Worm (Caenorhabditis elegans) whole organism, L4 larva: ENCODE data around the gene fbxb-55.
A peak's percentile ranks its signal among the peaks of the same experiment; 100 is the strongest.

Source experiments
- F26F4.8 ChIP-seq: fragments of 200-800 bp; sonication (Bioruptor generic); conservative IDR thresholded peaks from 2 replicates; pipeline ENCODE4 v1.3.6; 2022; ENCODE audit warnings: missing genetic modification characterization, missing compliant biosample characterization
- F49E8.2 ChIP-seq: sonication (generic microtip); optimal IDR thresholded peaks from 2 replicates; lab custom pipeline; 2016; ENCODE audit warnings: missing compliant biosample characterization, mild to moderate bottlenecking, missing genetic modification characterization, borderline replicate concordance
- T20F7.1 ChIP-seq: fragments of 200-800 bp; sonication (Bioruptor generic); optimal IDR thresholded peaks from 2 replicates; lab custom pipeline; 2018; ENCODE audit warnings: mild to moderate bottlenecking, missing genetic modification characterization, missing compliant biosample characterization
- Y5F2A.4 ChIP-seq: fragments of 200-800 bp; sonication (Bioruptor generic); optimal IDR thresholded peaks from 2 replicates; lab custom pipeline; 2018; ENCODE audit warnings: mild to moderate bottlenecking, missing genetic modification characterization, missing compliant biosample characterization
- Y75B8A.6 ChIP-seq: fragments of 200-800 bp; sonication (Bioruptor generic); IDR thresholded peaks from 2 replicates; pipeline ENCODE4 v1.3.6; 2022; ENCODE audit warnings: missing genetic modification reagents, missing genetic modification characterization, missing compliant biosample characterization
- ZK337.2 ChIP-seq: fragments of 200-800 bp; sonication (Bioruptor generic); IDR thresholded peaks from 2 replicates; pipeline ENCODE4 v1.3.6; 2022; ENCODE audit warnings: missing genetic modification reagents, missing genetic modification characterization, missing compliant biosample characterization
- ZK546.5 ChIP-seq, 2 experiments: sonication (generic microtip); optimal IDR thresholded peaks; 2 replicates each; lab custom pipeline; 2017; ENCODE audit warnings: missing biosample characterization in 2 of 2, missing genetic modification characterization in 2 of 2
- aly-2 ChIP-seq: sonication (generic microtip); optimal IDR thresholded peaks from 2 replicates; lab custom pipeline; 2018; ENCODE audit warnings: missing biosample characterization, missing genetic modification characterization
- ama-1 ChIP-seq: fragments of 150-350 bp; optimal IDR thresholded peaks from 2 replicates; lab custom pipeline; 2014; ENCODE audit warnings: inconsistent platforms, mixed read lengths
- ceh-20 ChIP-seq: fragments of 200-800 bp; sonication (Bioruptor generic); IDR thresholded peaks from 2 replicates; pipeline ENCODE4 v1.3.6; 2022; ENCODE audit warnings: missing genetic modification reagents, missing genetic modification characterization, missing compliant biosample characterization
- ceh-28 ChIP-seq: fragments of 150-350 bp; optimal IDR thresholded peaks from 2 replicates; lab custom pipeline; 2014; ENCODE audit warnings: missing biosample characterization, missing genetic modification reagents, missing genetic modification characterization
- ceh-82 ChIP-seq: sonication (generic microtip); optimal IDR thresholded peaks from 2 replicates; lab custom pipeline; 2017; ENCODE audit warnings: missing biosample characterization, missing genetic modification characterization
- ces-1 ChIP-seq: fragments of 150-350 bp; sonication (generic microtip); optimal IDR thresholded peaks from 4 replicates; lab custom pipeline; 2014; ENCODE audit warnings: missing biosample characterization, missing genetic modification reagents, missing genetic modification characterization
- cey-2 ChIP-seq: sonication (generic microtip); optimal IDR thresholded peaks from 3 replicates; lab custom pipeline; 2017; ENCODE audit warnings: missing genetic modification characterization, mild to moderate bottlenecking, missing compliant biosample characterization, antibody characterized with exemption, borderline replicate concordance; ENCODE audit not compliant: insufficient read depth
- daf-12 ChIP-seq: fragments of 150-350 bp; optimal IDR thresholded peaks from 2 replicates; lab custom pipeline; 2014; ENCODE audit warnings: missing biosample characterization, missing genetic modification reagents, missing genetic modification characterization
- daf-8 ChIP-seq: fragments of 200-800 bp; sonication (Bioruptor generic); IDR thresholded peaks from 2 replicates; pipeline ENCODE4 v1.3.6; 2022; ENCODE audit warnings: missing genetic modification characterization, missing compliant biosample characterization
- dmd-9 ChIP-seq: fragments of 200-800 bp; sonication (Bioruptor generic); IDR thresholded peaks from 2 replicates; pipeline ENCODE4 v1.3.6; 2022; ENCODE audit warnings: missing genetic modification reagents, missing genetic modification characterization, missing compliant biosample characterization
- egl-27 ChIP-seq: sonication (generic microtip); optimal IDR thresholded peaks from 3 replicates; lab custom pipeline; 2017; ENCODE audit warnings: missing biosample characterization, missing genetic modification reagents, missing genetic modification characterization
- egl-43 ChIP-seq: fragments of 200-800 bp; sonication (Bioruptor generic); IDR thresholded peaks from 2 replicates; pipeline ENCODE4 v1.3.6; 2022; ENCODE audit warnings: missing genetic modification reagents, missing genetic modification characterization, missing compliant biosample characterization
- fos-1 ChIP-seq: fragments of 150-350 bp; optimal IDR thresholded peaks from 2 replicates; lab custom pipeline; 2014; ENCODE audit warnings: missing biosample characterization, missing genetic modification characterization
- hif-1 ChIP-seq, 2 experiments: sonication (generic microtip); optimal IDR thresholded peaks; 2 replicates each; lab custom pipeline; 2016 to 2017; ENCODE audit warnings: missing compliant biosample characterization in 2 of 2, missing genetic modification characterization in 2 of 2, missing genetic modification reagents in 2 of 2, missing genotype in 2 of 2, mild to moderate bottlenecking in 1 of 2
- lin-29 ChIP-seq: fragments of 200-800 bp; sonication (Bioruptor generic); IDR thresholded peaks from 2 replicates; pipeline ENCODE4 v1.3.6; 2022; ENCODE audit warnings: missing genetic modification reagents, missing genetic modification characterization, missing compliant biosample characterization
- lin-38 ChIP-seq: fragments of 200-800 bp; sonication (Bioruptor generic); IDR thresholded peaks from 2 replicates; pipeline ENCODE4 v1.3.6; 2022; ENCODE audit warnings: missing genetic modification reagents, missing genetic modification characterization, missing compliant biosample characterization
- madf-5 ChIP-seq, 2 experiments: fragments of 200-800 bp; sonication (Bioruptor generic); IDR thresholded peaks; 2 replicates each; pipeline ENCODE4 v1.3.6; 2022; ENCODE audit warnings: missing compliant biosample characterization in 2 of 2, missing genetic modification characterization in 2 of 2
- mep-1 ChIP-seq: fragments of 150-350 bp; sonication (generic microtip); optimal IDR thresholded peaks from 3 replicates; lab custom pipeline; 2014; ENCODE audit warnings: missing biosample characterization, missing genetic modification characterization
- mxl-2 ChIP-seq: fragments of 200-800 bp; sonication (Bioruptor generic); conservative IDR thresholded peaks from 2 replicates; pipeline ENCODE4 v1.3.6; 2022; ENCODE audit warnings: missing genetic modification reagents, missing genetic modification characterization, missing compliant biosample characterization
- nhr-111 ChIP-seq: fragments of 200-800 bp; sonication (Bioruptor generic); optimal IDR thresholded peaks from 2 replicates; lab custom pipeline; 2018; ENCODE audit warnings: mild to moderate bottlenecking, missing genetic modification characterization, missing compliant biosample characterization
- nhr-237 ChIP-seq: sonication (generic microtip); optimal IDR thresholded peaks from 2 replicates; lab custom pipeline; 2017; ENCODE audit warnings: missing biosample characterization, missing genetic modification characterization
- nhr-25 ChIP-seq: sonication (generic microtip); optimal IDR thresholded peaks from 2 replicates; lab custom pipeline; 2017; ENCODE audit warnings: missing genetic modification characterization, mild to moderate bottlenecking, missing compliant biosample characterization, antibody characterized with exemption, moderate library complexity, borderline replicate concordance; ENCODE audit not compliant: insufficient read depth
- nhr-28 ChIP-seq: fragments of 150-350 bp; optimal IDR thresholded peaks from 2 replicates; lab custom pipeline; 2014; ENCODE audit warnings: missing biosample characterization, missing genetic modification characterization
- nhr-41 ChIP-seq: fragments of 200-800 bp; sonication (Bioruptor generic); IDR thresholded peaks from 2 replicates; pipeline ENCODE4 v1.3.6; 2022; ENCODE audit warnings: missing genetic modification reagents, missing genetic modification characterization, missing compliant biosample characterization
- nhr-42 ChIP-seq: fragments of 200-800 bp; sonication (Bioruptor generic); IDR thresholded peaks from 2 replicates; pipeline ENCODE4 v1.3.6; 2022; ENCODE audit warnings: missing genetic modification characterization, missing compliant biosample characterization
- nhr-76 ChIP-seq: fragments of 150-350 bp; optimal IDR thresholded peaks from 2 replicates; lab custom pipeline; 2014; ENCODE audit warnings: missing biosample characterization, missing genetic modification characterization
- pha-4 ChIP-seq, 2 experiments: fragments of 150-350 bp in 1 of 2; fragments of 200-800 bp in 1 of 2; sonication (Bioruptor generic) in 1 of 2; IDR thresholded peaks in 1 of 2; optimal IDR thresholded peaks in 1 of 2; 2 replicates each; pipeline versions ENCODE4 v1.3.6 to Lab custom; 2014 to 2022; ENCODE audit warnings: missing genetic modification characterization in 2 of 2, missing genetic modification reagents in 2 of 2, missing biosample characterization in 1 of 2, missing compliant biosample characterization in 1 of 2
- php-3 ChIP-seq: fragments of 200-800 bp; sonication (Bioruptor generic); IDR thresholded peaks from 2 replicates; pipeline ENCODE4 v1.3.6; 2022; ENCODE audit warnings: missing genetic modification reagents, missing genetic modification characterization, missing compliant biosample characterization
- rbr-2 ChIP-seq: sonication (generic microtip); optimal IDR thresholded peaks from 2 replicates; lab custom pipeline; 2016; ENCODE audit warnings: missing genotype, missing genetic modification characterization, missing compliant biosample characterization
- saeg-2 ChIP-seq: fragments of 200-800 bp; sonication (Bioruptor generic); IDR thresholded peaks from 2 replicates; pipeline ENCODE4 v1.3.6; 2022; ENCODE audit warnings: missing genetic modification reagents, missing genetic modification characterization, missing compliant biosample characterization
- set-16 ChIP-seq: fragments of 200-800 bp; sonication (Bioruptor generic); IDR thresholded peaks from 2 replicates; pipeline ENCODE4 v1.3.6; 2022; ENCODE audit warnings: missing genetic modification reagents, missing genetic modification characterization, missing compliant biosample characterization
- snpc-4 ChIP-seq: fragments of 150-350 bp; optimal IDR thresholded peaks from 2 replicates; lab custom pipeline; 2014; ENCODE audit warnings: missing biosample characterization, missing genetic modification characterization
- spr-1 ChIP-seq: sonication (generic microtip); optimal IDR thresholded peaks from 2 replicates; lab custom pipeline; 2016; ENCODE audit warnings: mild to moderate bottlenecking, missing genetic modification characterization, missing compliant biosample characterization
- tag-97 ChIP-seq: fragments of 200-800 bp; sonication (Bioruptor generic); IDR thresholded peaks from 2 replicates; pipeline ENCODE4 v1.3.6; 2022; ENCODE audit warnings: missing genetic modification characterization, missing compliant biosample characterization
- tra-1 ChIP-seq: fragments of 200-800 bp; sonication (Bioruptor generic); IDR thresholded peaks from 2 replicates; pipeline ENCODE4 v1.3.6; 2022; ENCODE audit warnings: missing genetic modification reagents, missing genetic modification characterization, missing compliant biosample characterization
- unc-130 ChIP-seq: sonication (generic microtip); optimal IDR thresholded peaks from 2 replicates; lab custom pipeline; 2016; ENCODE audit warnings: missing genetic modification reagents, missing genetic modification characterization, missing compliant biosample characterization
- unc-39 ChIP-seq: sonication (generic microtip); optimal IDR thresholded peaks from 2 replicates; lab custom pipeline; 2017; ENCODE audit warnings: missing biosample characterization, missing genetic modification characterization
- unc-62 ChIP-seq, 3 experiments: fragments of 150-350 bp in 1 of 3; sonication (generic microtip); optimal IDR thresholded peaks in 2 of 3; peaks in 1 of 3; 1 replicate in 1 of 3; 2 replicates in 2 of 3; lab custom pipeline; 2014 to 2017; ENCODE audit warnings: missing biosample characterization in 3 of 3, missing genetic modification characterization in 3 of 3, missing genetic modification reagents in 3 of 3, missing genotype in 1 of 3
- zfp-2 ChIP-seq: sonication (generic microtip); optimal IDR thresholded peaks from 2 replicates; lab custom pipeline; 2016; ENCODE audit warnings: mild to moderate bottlenecking, missing genetic modification characterization, missing compliant biosample characterization
- zfp-3 ChIP-seq: fragments of 200-800 bp; sonication (Bioruptor generic); conservative IDR thresholded peaks from 2 replicates; pipeline ENCODE4 v1.3.6; 2022; ENCODE audit warnings: missing genetic modification reagents, missing genetic modification characterization, missing compliant biosample characterization
- zip-11 ChIP-seq: fragments of 200-800 bp; sonication (Bioruptor generic); IDR thresholded peaks from 2 replicates; pipeline ENCODE4 v1.3.6; 2022; ENCODE audit warnings: missing genetic modification characterization, missing compliant biosample characterization
- zip-2 ChIP-seq: fragments of 150-350 bp; optimal IDR thresholded peaks from 2 replicates; lab custom pipeline; 2014; ENCODE audit warnings: missing biosample characterization, missing genetic modification characterization

Gene fbxb-55

DNA sequence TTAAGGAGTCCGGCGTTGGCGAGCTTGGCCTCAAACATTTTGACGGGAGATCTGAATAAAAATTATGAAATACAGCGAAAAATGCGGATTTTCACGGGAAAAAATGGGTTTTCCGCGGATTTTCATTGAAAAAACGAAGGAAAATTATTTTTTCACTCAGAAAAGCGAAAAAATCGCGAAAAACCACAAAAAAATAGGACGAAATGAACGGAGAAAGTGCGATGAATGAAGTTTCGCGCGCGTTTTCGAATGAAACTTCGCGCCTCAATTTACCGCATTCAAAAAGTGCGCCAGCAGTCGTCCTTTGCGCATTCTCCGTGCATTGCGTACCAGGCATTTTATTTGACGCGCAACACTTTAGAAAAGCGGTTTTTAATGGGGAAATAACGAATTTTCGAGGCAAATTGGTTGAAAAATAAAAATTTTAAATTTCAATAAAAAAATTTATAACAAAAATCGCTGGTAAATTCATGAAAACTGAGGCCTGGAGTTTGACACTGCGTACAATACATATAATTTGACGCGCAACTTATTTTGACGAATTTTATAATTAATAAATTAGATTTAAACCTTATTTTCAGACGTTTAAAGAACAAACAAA is 19.1 kb upstream of the fbxb-55 start, which contains the start of gene pcn-1 (continued):
- no peak for TF ChIP-seq daf-8
- TF ChIP-seq mep-1 (tag; lab: Kevin White, UChicago), result peak; percentile 93
- TF ChIP-seq zfp-3 (GFP tag; lab: Robert Waterston, UW), result peak; percentile 94
- peak; percentile 85 for TF ChIP-seq egl-43
- TF ChIP-seq unc-130 (GFP tag; lab: Kevin White, UChicago), result peak; percentile 91
- no peak for TF ChIP-seq ceh-82 (tag; lab: Kevin White, UChicago)
- TF ChIP-seq set-16 (GFP tag; lab: Robert Waterston, UW), result peak; percentile 48; the same call in 1 of the 2 replicates
- peak; percentile 93 for TF ChIP-seq spr-1
- peak; percentile 90 for TF ChIP-seq dmd-9 (GFP tag; lab: Robert Waterston, UW)
- no peak for TF ChIP-seq tag-97 (GFP tag; lab: Robert Waterston, UW)
- TF ChIP-seq nhr-237 (tag; lab: Kevin White, UChicago), result no peak
- TF ChIP-seq saeg-2 (GFP tag; lab: Robert Waterston, UW), result peak; percentile 89
- peak; percentile 62 for TF ChIP-seq zip-2
- TF ChIP-seq daf-12, result no peak
- peak; percentile 79 for TF ChIP-seq zfp-2 (tag; lab: Kevin White, UChicago)
- TF ChIP-seq unc-39 (tag; lab: Kevin White, UChicago), result no peak
- TF ChIP-seq nhr-41 (GFP tag; lab: Robert Waterston, UW), result no peak
- no peak for TF ChIP-seq egl-27
- TF ChIP-seq snpc-4 (tag; lab: Kevin White, UChicago), result no peak
- peak; percentile 53 for TF ChIP-seq Y5F2A.4 (GFP tag; lab: Kevin White, UChicago)
- peak; percentile 94 for TF ChIP-seq lin-38 (GFP tag; lab: Robert Waterston, UW)
- TF ChIP-seq ZK337.2 (GFP tag; lab: Robert Waterston, UW), result peak; percentile 67
- no peak for TF ChIP-seq ZK546.5 (tag; optimal IDR thresholded peaks at IDR 0.05; lab: Kevin White, UChicago)
- TF ChIP-seq mxl-2, result peak; percentile 84
- peak; percentile 56 for TF ChIP-seq nhr-76 (tag; lab: Kevin White, UChicago)
- TF ChIP-seq zip-11 (GFP tag; lab: Robert Waterston, UW), result no peak
- TF ChIP-seq pha-4 (GFP tag; IDR thresholded peaks at IDR 0.05; lab: Robert Waterston, UW), result peak; percentile 94
- no peak for TF ChIP-seq pha-4 (tag; optimal IDR thresholded peaks at IDR 0.05; lab: Kevin White, UChicago)
- TF ChIP-seq unc-62 (GFP tag; optimal IDR thresholded peaks at IDR 0.05 in 1 of 2; lab: Kevin White, UChicago), result peak in 1 of 2 experiments; percentile 97
- no peak for TF ChIP-seq unc-62 (tag; optimal IDR thresholded peaks at IDR 0.05; lab: Kevin White, UChicago)
- no peak for TF ChIP-seq F26F4.8 (GFP tag; lab: Robert Waterston, UW)
- TF ChIP-seq nhr-25 (tag; lab: Kevin White, UChicago), result peak; percentile 69
- TF ChIP-seq madf-5 (GFP tag; IDR thresholded peaks at IDR 0.05; lab: Robert Waterston, UW), result no peak
- no peak for TF ChIP-seq Y75B8A.6 (GFP tag; lab: Robert Waterston, UW)
- TF ChIP-seq ama-1 (lab: Kevin White, UChicago), result peak; percentile 70
- peak; percentile 63 for TF ChIP-seq nhr-28 (tag; lab: Kevin White, UChicago)
- TF ChIP-seq T20F7.1 (GFP tag; lab: Kevin White, UChicago), result no peak
- no peak for TF ChIP-seq fos-1
- TF ChIP-seq nhr-111 (GFP tag; lab: Kevin White, UChicago), result peak; percentile 57
- peak; percentile 80 to 87 for TF ChIP-seq hif-1 (tag; optimal IDR thresholded peaks at IDR 0.05; lab: Kevin White, UChicago)
- no peak for TF ChIP-seq cey-2 (tag; lab: Kevin White, UChicago)
- peak; percentile 93 for TF ChIP-seq ceh-20 (GFP tag; lab: Robert Waterston, UW)
- no peak for TF ChIP-seq aly-2 (tag; lab: Kevin White, UChicago)
- peak; percentile 88 for TF ChIP-seq lin-29
- peak; percentile 94 for TF ChIP-seq nhr-42
- peak; percentile 96 for TF ChIP-seq F49E8.2 (tag; lab: Kevin White, UChicago)
- peak; percentile 86 for TF ChIP-seq tra-1
- no peak for TF ChIP-seq ces-1
- TF ChIP-seq rbr-2 (tag; lab: Kevin White, UChicago), result peak; percentile 96
- TF ChIP-seq ceh-28 (tag; lab: Kevin White, UChicago), result no peak
- peak; percentile 87 for TF ChIP-seq php-3 (GFP tag; lab: Robert Waterston, UW)
